Fruit fly (Drosophila melanogaster) whole organism, embryonic: Measurements from ENCODE around the gene Snx17.
A peak's percentile ranks its signal among the peaks of the same experiment; 100 is the strongest.

ENCODE experiments used
- ATbp ChIP-seq: fragments of 200-800 bp; sonication (Bioruptor generic); optimal IDR thresholded peaks from 2 replicates; lab custom pipeline; 2017; ENCODE audit warnings: missing biosample characterization, mild to moderate bottlenecking, missing genetic modification characterization, missing genetic modification reagents
- Abd-B ChIP-seq: fragments of 200-800 bp; sonication (Bioruptor generic); optimal IDR thresholded peaks from 2 replicates; lab custom pipeline; 2018; ENCODE audit warnings: missing biosample characterization, mild to moderate bottlenecking, missing genetic modification characterization, moderate library complexity
- Asciz ChIP-seq: fragments of 200-800 bp; sonication (Bioruptor generic); optimal IDR thresholded peaks from 2 replicates; lab custom pipeline; 2017; ENCODE audit warnings: missing biosample characterization, mild to moderate bottlenecking, missing genetic modification characterization, missing genetic modification reagents
- Awh ChIP-seq: fragments of 200-800 bp; sonication (Bioruptor generic); IDR thresholded peaks from 2 replicates; pipeline ENCODE4, ENCODE4 v1.3.6; 2022; ENCODE audit warnings: missing biosample characterization, missing genetic modification characterization
- CG10366 ChIP-seq: fragments of 200-800 bp; sonication (Bioruptor generic); IDR thresholded peaks from 2 replicates; pipeline ENCODE4 v1.3.6; 2022; ENCODE audit warnings: missing biosample characterization, missing genetic modification characterization
- CG11398 ChIP-seq: fragments of 200-800 bp; sonication (Bioruptor generic); optimal IDR thresholded peaks from 2 replicates; lab custom pipeline; 2016; ENCODE audit warnings: missing biosample characterization, missing genetic modification characterization
- CG11696 ChIP-seq: fragments of 200-800 bp; sonication (Bioruptor generic); IDR thresholded peaks from 2 replicates; pipeline ENCODE4 v1.3.6; 2022; ENCODE audit warnings: missing biosample characterization, missing genetic modification characterization
- CG12744 ChIP-seq: fragments of 200-800 bp; sonication (Bioruptor generic); optimal IDR thresholded peaks from 2 replicates; lab custom pipeline; 2016; ENCODE audit warnings: missing biosample characterization, missing genetic modification characterization
- CG1529 ChIP-seq: fragments of 200-800 bp; sonication (Bioruptor generic); optimal IDR thresholded peaks from 3 replicates; lab custom pipeline; 2018; ENCODE audit warnings: missing biosample characterization, missing genetic modification characterization
- CG16815 ChIP-seq: fragments of 200-800 bp; sonication (Bioruptor generic); optimal IDR thresholded peaks from 3 replicates; lab custom pipeline; 2017; ENCODE audit warnings: missing biosample characterization, mild to moderate bottlenecking, missing genetic modification characterization
- CG1832 ChIP-seq: fragments of 200-800 bp; sonication (Bioruptor generic); optimal IDR thresholded peaks from 2 replicates; lab custom pipeline; 2017; ENCODE audit warnings: missing biosample characterization, mild to moderate bottlenecking, missing genetic modification characterization, inconsistent platforms
- CG30403 ChIP-seq: fragments of 200-800 bp; sonication (Bioruptor generic); optimal IDR thresholded peaks from 3 replicates; lab custom pipeline; 2016; ENCODE audit warnings: missing biosample characterization, missing genetic modification characterization
- CG31224 ChIP-seq: fragments of 200-800 bp; sonication (Bioruptor generic); IDR thresholded peaks from 2 replicates; pipeline ENCODE4 v1.3.6; 2022; ENCODE audit warnings: missing biosample characterization, missing genetic modification characterization
- CG31441 ChIP-seq: fragments of 200-800 bp; sonication (Bioruptor generic); IDR thresholded peaks from 2 replicates; pipeline ENCODE4 v1.3.6; 2022; ENCODE audit warnings: missing biosample characterization, missing genetic modification characterization
- CG32767 ChIP-seq: fragments of 200-800 bp; sonication (Bioruptor generic); IDR thresholded peaks from 2 replicates; pipeline ENCODE4 v1.3.6; 2022; ENCODE audit warnings: missing biosample characterization, missing genetic modification characterization
- CG33213 ChIP-seq: fragments of 200-800 bp; sonication (Bioruptor generic); optimal IDR thresholded peaks from 3 replicates; lab custom pipeline; 2016; ENCODE audit warnings: missing biosample characterization, missing genetic modification characterization
- CG3407 ChIP-seq: fragments of 200-800 bp; sonication (Bioruptor generic); optimal IDR thresholded peaks from 2 replicates; lab custom pipeline; 2018; ENCODE audit warnings: missing biosample characterization, mild to moderate bottlenecking, missing genetic modification characterization
- CG5180 ChIP-seq: fragments of 200-800 bp; sonication (Bioruptor generic); optimal IDR thresholded peaks from 3 replicates; lab custom pipeline; 2017; ENCODE audit warnings: missing biosample characterization, missing genetic modification characterization, mild to moderate bottlenecking, moderate library complexity, missing genetic modification reagents
- CHES-1-like ChIP-seq: fragments of 200-800 bp; sonication (Bioruptor generic); optimal IDR thresholded peaks from 2 replicates; lab custom pipeline; 2016; ENCODE audit warnings: missing biosample characterization, missing genetic modification characterization
- D19B ChIP-seq: fragments of 200-800 bp; sonication (Bioruptor generic); optimal IDR thresholded peaks from 2 replicates; lab custom pipeline; 2017; ENCODE audit warnings: missing biosample characterization, mild to moderate bottlenecking, missing genetic modification characterization
- Deaf1 ChIP-seq: fragments of 200-800 bp; optimal IDR thresholded peaks from 3 replicates; lab custom pipeline; 2019; ENCODE audit warnings: missing biosample characterization, mild to moderate bottlenecking, missing genetic modification characterization, moderate library complexity
- Doc3 ChIP-seq: fragments of 200-800 bp; sonication (Bioruptor generic); IDR thresholded peaks from 3 replicates; pipeline ENCODE4 v1.3.6; 2022; ENCODE audit warnings: missing biosample characterization, missing genetic modification characterization; ENCODE audit not compliant: partially characterized antibody
- GATAe ChIP-seq: fragments of 200-800 bp; sonication (Bioruptor generic); conservative IDR thresholded peaks from 2 replicates; pipeline ENCODE4 v1.3.6; 2022; ENCODE audit warnings: missing biosample characterization, missing genetic modification characterization
- Hr3 ChIP-seq: fragments of 200-800 bp; sonication (Bioruptor generic); optimal IDR thresholded peaks from 3 replicates; lab custom pipeline; 2016; ENCODE audit warnings: missing biosample characterization, missing genetic modification characterization
- NK7.1 ChIP-seq: fragments of 200-800 bp; sonication (Bioruptor generic); optimal IDR thresholded peaks from 3 replicates; lab custom pipeline; 2016; ENCODE audit warnings: missing biosample characterization, missing genetic modification characterization
- Oaz ChIP-seq: fragments of 200-800 bp; sonication (Bioruptor generic); IDR thresholded peaks from 2 replicates; pipeline ENCODE4 v1.3.6; 2022; ENCODE audit warnings: missing biosample characterization, missing genetic modification characterization
- Ptx1 ChIP-seq: fragments of 200-800 bp; sonication (Bioruptor generic); IDR thresholded peaks from 2 replicates; pipeline ENCODE4 v1.3.6; 2022; ENCODE audit warnings: missing biosample characterization, missing genetic modification characterization
- Rfx ChIP-seq: fragments of 200-800 bp; sonication (Bioruptor generic); IDR thresholded peaks from 2 replicates; pipeline ENCODE4 v1.3.6; 2022; ENCODE audit warnings: missing biosample characterization, missing genetic modification characterization
- Scr ChIP-seq: fragments of 200-800 bp; sonication (Bioruptor generic); IDR thresholded peaks from 2 replicates; pipeline ENCODE4 v1.3.6; 2022; ENCODE audit warnings: missing biosample characterization, missing genetic modification characterization; ENCODE audit not compliant: partially characterized antibody
- Sox100B ChIP-seq: fragments of 200-800 bp; sonication (Bioruptor generic); optimal IDR thresholded peaks from 3 replicates; lab custom pipeline; 2018; ENCODE audit warnings: missing biosample characterization, mild to moderate bottlenecking, missing genetic modification characterization
- Sry-δ ChIP-seq: fragments of 200-800 bp; sonication (Bioruptor generic); optimal IDR thresholded peaks from 2 replicates; lab custom pipeline; 2016; ENCODE audit warnings: missing biosample characterization, missing genetic modification characterization
- Ssrp ChIP-seq: fragments of 200-800 bp; sonication (Bioruptor generic); optimal IDR thresholded peaks from 2 replicates; lab custom pipeline; 2018; ENCODE audit warnings: missing biosample characterization, mild to moderate bottlenecking, missing genetic modification characterization, moderate library complexity
- Taf1 ChIP-seq: fragments of 200-800 bp; sonication (Bioruptor generic); IDR thresholded peaks from 2 replicates; pipeline ENCODE4 v1.3.6; 2022; ENCODE audit warnings: missing biosample characterization, missing genetic modification characterization
- Xrp1 ChIP-seq: fragments of 200-800 bp; sonication (Bioruptor generic); IDR thresholded peaks from 2 replicates; pipeline ENCODE4 v1.3.6; 2022; ENCODE audit warnings: missing biosample characterization, missing genetic modification characterization
- bigmax ChIP-seq: fragments of 200-800 bp; sonication (Bioruptor generic); optimal IDR thresholded peaks from 2 replicates; lab custom pipeline; 2018; ENCODE audit warnings: missing biosample characterization, mild to moderate bottlenecking, missing genetic modification characterization
- cad ChIP-seq: fragments of >200 bp; optimal IDR thresholded peaks from 2 replicates; lab custom pipeline; 2017; ENCODE audit warnings: missing biosample characterization, missing genetic modification characterization
- corto ChIP-seq: fragments of 200-800 bp; sonication (Bioruptor generic); optimal IDR thresholded peaks from 2 replicates; lab custom pipeline; 2016; ENCODE audit warnings: missing biosample characterization, mild to moderate bottlenecking, missing genetic modification characterization, moderate library complexity
- dpn ChIP-seq, 2 experiments: fragments of 200-800 bp; sonication (Bioruptor generic); optimal IDR thresholded peaks; 3 replicates each; lab custom pipeline; 2016; ENCODE audit warnings: missing biosample characterization in 2 of 2, missing genetic modification characterization in 2 of 2
- ftz-f1 ChIP-seq: fragments of 200-800 bp; sonication (Bioruptor generic); optimal IDR thresholded peaks from 2 replicates; lab custom pipeline; 2016; ENCODE audit warnings: missing biosample characterization, missing genetic modification characterization
- gce ChIP-seq: fragments of 200-800 bp; sonication (Bioruptor generic); IDR thresholded peaks from 3 replicates; pipeline ENCODE4 v1.3.6; 2022; ENCODE audit warnings: missing biosample characterization, missing genetic modification characterization
- gcm2 ChIP-seq: fragments of 200-800 bp; sonication (Bioruptor generic); optimal IDR thresholded peaks from 2 replicates; lab custom pipeline; 2016; ENCODE audit warnings: missing biosample characterization, missing genetic modification characterization
- ham ChIP-seq: fragments of 200-800 bp; sonication (Bioruptor generic); IDR thresholded peaks from 2 replicates; pipeline ENCODE4 v1.3.6; 2022; ENCODE audit warnings: missing biosample characterization, missing genetic modification characterization
- hb ChIP-seq: fragments of 200-800 bp; sonication (Bioruptor generic); IDR thresholded peaks from 3 replicates; pipeline ENCODE4 v1.3.6; 2022; ENCODE audit warnings: missing biosample characterization, missing genetic modification characterization; ENCODE audit not compliant: partially characterized antibody
- kni ChIP-seq: fragments of 200-800 bp; sonication (Bioruptor generic); optimal IDR thresholded peaks from 3 replicates; lab custom pipeline; 2017; ENCODE audit warnings: mild to moderate bottlenecking, missing biosample characterization, missing genetic modification reagents, missing genetic modification characterization
- mld ChIP-seq: fragments of 200-800 bp; sonication (Bioruptor generic); IDR thresholded peaks from 3 replicates; pipeline ENCODE4 v1.3.6; 2022; ENCODE audit warnings: missing biosample characterization, missing genetic modification characterization; ENCODE audit not compliant: partially characterized antibody
- nerfin-1 ChIP-seq: fragments of 200-800 bp; sonication (Bioruptor generic); optimal IDR thresholded peaks from 3 replicates; lab custom pipeline; 2019; ENCODE audit warnings: missing biosample characterization, mild to moderate bottlenecking, missing genetic modification characterization, moderate library complexity
- nmo ChIP-seq: fragments of 200-800 bp; sonication (Bioruptor generic); optimal IDR thresholded peaks from 2 replicates; lab custom pipeline; 2018; ENCODE audit warnings: missing biosample characterization, mild to moderate bottlenecking, missing genetic modification characterization, moderate library complexity
- phol ChIP-seq: fragments of 200-800 bp; sonication (Bioruptor generic); optimal IDR thresholded peaks from 3 replicates; lab custom pipeline; 2018; ENCODE audit warnings: missing biosample characterization, mild to moderate bottlenecking, missing genetic modification characterization, moderate library complexity
- pnt ChIP-seq: fragments of 200-800 bp; sonication (Bioruptor generic); optimal IDR thresholded peaks from 3 replicates; lab custom pipeline; 2016; ENCODE audit warnings: missing biosample characterization, missing genetic modification characterization
- row ChIP-seq: fragments of 200-800 bp; sonication (Bioruptor generic); IDR thresholded peaks from 3 replicates; pipeline ENCODE4 v1.3.6; 2022; ENCODE audit warnings: missing biosample characterization, missing genetic modification characterization
- sug ChIP-seq: fragments of 200-800 bp; optimal IDR thresholded peaks from 2 replicates; lab custom pipeline; 2019; ENCODE audit warnings: missing biosample characterization, mild to moderate bottlenecking, missing genetic modification characterization, moderate library complexity

The Snx17 gene

DNA sequence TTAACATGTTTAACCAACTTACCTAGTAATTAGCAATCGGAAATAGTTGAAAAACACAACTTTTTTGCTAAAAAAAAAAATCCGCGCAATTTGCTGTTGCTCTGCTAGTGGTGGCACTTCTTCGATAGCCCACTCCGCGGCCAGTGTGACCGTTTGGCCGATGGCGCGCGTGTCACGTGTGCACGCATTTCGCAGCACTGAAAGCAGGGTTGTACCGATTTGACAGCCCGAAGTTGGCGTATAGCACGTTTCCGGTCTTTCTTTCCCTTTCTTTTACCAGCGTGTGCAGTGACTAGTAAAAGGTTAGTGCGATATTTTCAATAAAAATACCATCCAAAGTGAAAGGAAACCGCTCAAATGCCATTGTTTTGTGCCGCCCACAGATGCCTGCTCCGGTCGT lies 5.9 kb downstream of the Snx17 start, which contains the start of the genes Ripalpha and RpL7 (continued):
- peak; percentile 85 for TF ChIP-seq pnt (GFP tag; lab: Kevin White, UChicago)
- peak; percentile 97 for TF ChIP-seq Awh
- peak; percentile 93 for TF ChIP-seq Hr3 (GFP tag; lab: Kevin White, UChicago)
- peak; percentile 68 for TF ChIP-seq Abd-B (GFP tag; lab: Kevin White, UChicago)
- TF ChIP-seq Sox100B (GFP tag; lab: Kevin White, UChicago): peak; percentile 88
- TF ChIP-seq Deaf1: peak; percentile 70
- TF ChIP-seq Scr (GFP tag; lab: Robert Waterston, UW): peak; percentile 85
- TF ChIP-seq nmo (GFP tag; lab: Kevin White, UChicago): peak; percentile 95
- no peak for TF ChIP-seq cad (GFP tag; lab: Kevin White, UChicago)
- TF ChIP-seq CG12744 (GFP tag; lab: Kevin White, UChicago): peak; percentile 97
- peak; percentile 66; the same call in 2 of the 3 replicates for TF ChIP-seq Doc3 (GFP tag; lab: Robert Waterston, UW)
- peak; percentile 96 for TF ChIP-seq ham (GFP tag; lab: Robert Waterston, UW)
- peak; percentile 97 for TF ChIP-seq ftz-f1 (GFP tag; lab: Kevin White, UChicago)
- peak; percentile 97 for TF ChIP-seq gce (GFP tag; lab: Robert Waterston, UW)
- TF ChIP-seq CG11398 (GFP tag; lab: Kevin White, UChicago): peak; percentile 98
- peak; percentile 99 for TF ChIP-seq kni (GFP tag; lab: Kevin White, UChicago)
- TF ChIP-seq sug (tag; lab: Kevin White, UChicago): peak; percentile 92
- peak; percentile 74; the same call in 2 of the 3 replicates for TF ChIP-seq mld (GFP tag; lab: Robert Waterston, UW)
- peak; percentile 96 for TF ChIP-seq CG30403 (GFP tag; lab: Kevin White, UChicago)
- peak; percentile 95 for TF ChIP-seq Ptx1 (GFP tag; lab: Robert Waterston, UW)
- TF ChIP-seq CG1529: peak; percentile 95
- peak; percentile 95 to 98 for TF ChIP-seq dpn (GFP tag; optimal IDR thresholded peaks at IDR 0.05; lab: Kevin White, UChicago)
- TF ChIP-seq Taf1: peak; percentile 80; the same call in 1 of the 2 replicates
- peak; percentile 81 for TF ChIP-seq Xrp1
- TF ChIP-seq hb (GFP tag; lab: Robert Waterston, UW): peak; percentile 70
- TF ChIP-seq CG10366 (GFP tag; lab: Robert Waterston, UW): peak; percentile 96
- peak; percentile 91 for TF ChIP-seq nerfin-1 (tag; lab: Kevin White, UChicago)
- peak; percentile 99 for TF ChIP-seq CG33213 (GFP tag; lab: Kevin White, UChicago)
- peak; percentile 99 for TF ChIP-seq Sry-δ
- TF ChIP-seq phol (tag; lab: Kevin White, UChicago): peak; percentile 97
- TF ChIP-seq ATbp (GFP tag; lab: Kevin White, UChicago): peak; percentile 98
- TF ChIP-seq Asciz: peak; percentile 96
- TF ChIP-seq CG11696: peak; percentile 83
- TF ChIP-seq CG5180 (GFP tag; lab: Kevin White, UChicago): peak; percentile 89
- TF ChIP-seq CG3407 (GFP tag; lab: Kevin White, UChicago): peak; percentile 98
- TF ChIP-seq CG16815 (GFP tag; lab: Kevin White, UChicago): peak; percentile 95
- TF ChIP-seq Rfx: peak; percentile 99
- peak; percentile 95 for TF ChIP-seq NK7.1 (GFP tag; lab: Kevin White, UChicago)
- TF ChIP-seq Oaz (GFP tag; lab: Robert Waterston, UW): peak; percentile 92
- peak; percentile 77 for TF ChIP-seq CG32767 (GFP tag; lab: Robert Waterston, UW)
- TF ChIP-seq CG31224 (GFP tag; lab: Robert Waterston, UW): peak; percentile 93
- peak; percentile 85 for TF ChIP-seq corto (GFP tag; lab: Kevin White, UChicago)
- peak; percentile 64 for TF ChIP-seq CG1832 (GFP tag; lab: Kevin White, UChicago)
- peak; percentile 98 for TF ChIP-seq gcm2 (GFP tag; lab: Kevin White, UChicago)
- TF ChIP-seq Ssrp (tag; lab: Kevin White, UChicago): peak; percentile 84
- peak; percentile 92 for TF ChIP-seq bigmax (GFP tag; lab: Kevin White, UChicago)
- peak; percentile 81 for TF ChIP-seq GATAe (GFP tag; lab: Robert Waterston, UW)
- peak; percentile 91 for TF ChIP-seq D19B (GFP tag; lab: Kevin White, UChicago)
- TF ChIP-seq row (GFP tag; lab: Robert Waterston, UW): peak; percentile 83
- peak; percentile 99 for TF ChIP-seq CHES-1-like (GFP tag; lab: Kevin White, UChicago)
- TF ChIP-seq CG31441: peak; percentile 96
